Fruit fly (Drosophila melanogaster) whole organism: ENCODE measurements around the gene CG14262.

Experiments
- CG8478 ChIP-seq: fragments of >200 bp; optimal IDR thresholded peaks from 2 replicates; lab custom pipeline; 2018; ENCODE audit warnings: inconsistent platforms
- Dll ChIP-seq: fragments of >200 bp; optimal IDR thresholded peaks from 2 replicates; lab custom pipeline; 2017
- EcR ChIP-seq, 2 experiments: fragments of >200 bp; optimal IDR thresholded peaks; 2 replicates each; lab custom pipeline; 2017; ENCODE audit warnings: missing biosample characterization in 2 of 2, missing genetic modification characterization in 2 of 2, missing genetic modification reagents in 2 of 2
- pan ChIP-seq: fragments of >200 bp; optimal IDR thresholded peaks from 2 replicates; lab custom pipeline; 2017
- psq ChIP-seq: fragments of >200 bp; optimal IDR thresholded peaks from 2 replicates; lab custom pipeline; 2017
- usp ChIP-seq: fragments of >200 bp; optimal IDR thresholded peaks from 2 replicates; lab custom pipeline; 2017; ENCODE audit warnings: missing biosample characterization, missing genetic modification characterization, mixed read lengths

Gene CG14262

dm6 chr3R:27274533-27275447 is 9.6 kb upstream of the CG14262 start, which contains the start of gene CG5938:
TSS of gene CG5938 (plus strand) at chr3R:27274794.
- TF ChIP-seq Dll (lab: Kevin White, UChicago) (no peak), psq (lab: Kevin White, UChicago) (no peak), usp (no peak), CG8478 (lab: Kevin White, UChicago) (no peak), pan (lab: Kevin White, UChicago) (no peak)

DNA sequence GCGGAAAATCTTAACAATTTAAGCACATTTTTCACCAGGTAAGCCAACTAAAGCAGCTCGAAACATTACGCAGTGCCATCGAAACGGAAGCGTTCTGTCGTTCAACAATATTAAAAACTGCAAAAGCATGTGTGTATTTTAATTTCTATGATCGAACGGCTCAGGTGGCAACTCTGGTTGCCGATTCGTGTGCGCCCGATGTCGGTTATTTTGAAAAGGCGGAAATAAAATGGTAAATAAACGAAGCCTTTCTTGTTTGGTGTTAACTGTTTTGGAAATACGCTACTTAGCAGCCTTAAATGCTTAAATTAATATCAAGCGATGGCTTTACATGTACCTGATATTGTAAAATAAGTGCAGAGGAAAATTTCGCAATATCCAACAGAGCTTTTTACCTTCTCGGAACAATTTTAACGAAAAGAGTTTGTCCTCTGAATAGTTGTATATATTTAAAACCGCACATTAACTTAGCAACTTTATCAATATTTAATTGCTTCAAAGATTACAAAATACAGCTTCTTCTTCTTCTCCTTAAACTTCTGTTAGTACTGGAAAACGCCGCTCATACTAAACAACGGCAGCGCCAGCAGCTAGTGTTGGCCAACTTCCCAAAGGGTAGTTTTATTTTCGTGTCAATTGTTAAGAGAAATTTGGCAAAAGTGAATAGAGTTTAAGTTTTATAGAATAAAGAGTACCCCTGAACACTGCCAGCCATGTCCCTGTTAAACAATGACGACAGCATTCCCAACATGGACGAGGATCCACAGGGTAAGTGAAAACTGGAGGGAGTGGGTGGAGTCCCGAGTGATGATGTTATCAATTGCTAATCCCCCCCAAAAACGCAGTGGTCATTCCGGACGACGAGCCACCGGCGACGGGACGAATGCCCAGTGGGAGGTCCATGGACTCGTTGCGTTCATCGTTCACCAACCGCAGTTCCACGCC is 8.2 kb upstream of the CG14262 start, which contains the start of gene CG5934:
TSS of gene CG5934 (plus strand) at position 588 of the 945 bp plus-strand sequence.
- TF ChIP-seq usp = no peak
- no peak for TF ChIP-seq psq (lab: Kevin White, UChicago)
- TF ChIP-seq pan (lab: Kevin White, UChicago) = no peak
- no peak for TF ChIP-seq CG8478 (lab: Kevin White, UChicago)
- no peak for TF ChIP-seq EcR (GFP tag; optimal IDR thresholded peaks at IDR 0.05; lab: Kevin White, UChicago)
- TF ChIP-seq Dll (lab: Kevin White, UChicago) = no peak

DNA sequence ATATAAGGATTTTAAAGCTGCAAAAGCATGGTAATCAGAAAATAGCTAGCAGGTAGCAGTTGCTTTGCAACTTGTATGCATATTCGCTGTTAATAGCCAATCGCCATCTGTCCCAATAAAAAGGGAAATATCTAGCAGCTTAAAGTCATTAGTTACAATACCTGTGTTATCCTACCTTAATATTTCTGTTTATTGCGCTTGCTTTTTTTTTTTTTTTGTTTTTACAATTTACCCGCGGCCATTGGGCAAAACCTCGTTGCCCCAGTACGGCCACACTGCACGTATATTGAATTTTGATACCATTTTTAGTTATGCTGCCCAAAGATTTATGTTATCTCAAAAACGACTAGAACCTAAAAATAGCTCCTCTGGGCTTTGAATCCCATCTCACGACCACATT is 7.0 kb upstream of the CG14262 start:
- no peak for TF ChIP-seq pan (lab: Kevin White, UChicago)
- no peak for TF ChIP-seq CG8478 (lab: Kevin White, UChicago)
- TF ChIP-seq psq (lab: Kevin White, UChicago) = no peak
- no peak for TF ChIP-seq Dll (lab: Kevin White, UChicago)
- no peak for TF ChIP-seq EcR (GFP tag; optimal IDR thresholded peaks at IDR 0.05; lab: Kevin White, UChicago)
- no peak for TF ChIP-seq usp

- TF ChIP-seq Dll (lab: Kevin White, UChicago) (no peak), pan (lab: Kevin White, UChicago) (no peak), CG8478 (lab: Kevin White, UChicago) (no peak), psq (lab: Kevin White, UChicago) (no peak), EcR (GFP tag; optimal IDR thresholded peaks at IDR 0.05; lab: Kevin White, UChicago) (no peak), usp (no peak)
These were observed 5.4 kb upstream of the CG14262 start for dm6 chr3R:27270379-27271266.

dm6 chr3R:27263434-27264215 is 1.6 kb downstream of the CG14262 start, which contains the start of gene woc:
TSS of gene woc (minus strand) at chr3R:27264055.
- TF ChIP-seq Dll (lab: Kevin White, UChicago) (peak; percentile 6), psq (lab: Kevin White, UChicago) (no peak)

- TF ChIP-seq psq (lab: Kevin White, UChicago) (no peak), EcR (GFP tag; optimal IDR thresholded peaks at IDR 0.05; lab: Kevin White, UChicago) (no peak), pan (lab: Kevin White, UChicago) (no peak), CG8478 (lab: Kevin White, UChicago) (no peak), usp (no peak)
These were observed 11.3 kb downstream of the CG14262 start for dm6 chr3R:27253921-27254376.

DNA sequence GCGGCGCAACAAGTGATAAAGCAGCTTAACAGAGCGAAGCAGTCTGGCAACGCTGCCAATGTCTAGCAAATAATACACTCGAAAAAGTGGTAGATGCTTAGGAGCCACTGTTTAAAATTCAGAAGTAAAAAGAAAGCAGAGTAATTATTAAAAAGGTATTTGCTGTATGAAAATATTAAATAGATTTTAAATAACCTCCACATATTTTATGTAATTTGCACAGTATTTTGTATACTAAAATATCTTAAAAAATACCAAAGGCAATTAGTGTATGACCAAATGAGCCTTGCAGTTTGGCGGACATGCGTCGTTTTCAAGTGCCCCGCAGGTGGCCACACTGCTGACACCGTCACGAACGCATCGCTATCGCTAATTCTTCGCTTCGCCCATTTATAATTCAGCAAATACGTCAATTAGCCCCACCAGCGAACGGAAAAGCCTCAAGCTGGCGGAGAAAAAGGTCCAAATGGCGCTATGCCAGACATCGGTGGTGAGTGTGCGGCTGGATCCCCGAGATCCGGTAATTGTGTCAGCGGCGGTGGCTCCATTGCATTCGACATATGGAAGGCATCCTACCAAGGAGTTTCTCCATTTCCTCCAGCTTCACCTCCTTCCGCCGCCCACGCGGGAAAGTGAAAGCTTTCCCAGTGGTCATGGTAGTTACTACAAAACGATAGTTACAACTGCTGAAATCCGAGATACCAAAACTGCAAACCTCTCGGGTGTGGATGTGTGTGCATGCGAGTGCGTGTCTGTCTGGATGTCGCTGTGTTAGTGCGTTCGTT is 11.9 kb downstream of the CG14262 start, which contains the start of gene pll:
TSS of gene pll (minus strand) at position 47 of the 785 bp plus-strand sequence.
- TF ChIP-seq Dll (lab: Kevin White, UChicago) (no peak), EcR (GFP tag; optimal IDR thresholded peaks at IDR 0.05; lab: Kevin White, UChicago) (no peak), pan (lab: Kevin White, UChicago) (no peak), psq (lab: Kevin White, UChicago) (no peak)

DNA sequence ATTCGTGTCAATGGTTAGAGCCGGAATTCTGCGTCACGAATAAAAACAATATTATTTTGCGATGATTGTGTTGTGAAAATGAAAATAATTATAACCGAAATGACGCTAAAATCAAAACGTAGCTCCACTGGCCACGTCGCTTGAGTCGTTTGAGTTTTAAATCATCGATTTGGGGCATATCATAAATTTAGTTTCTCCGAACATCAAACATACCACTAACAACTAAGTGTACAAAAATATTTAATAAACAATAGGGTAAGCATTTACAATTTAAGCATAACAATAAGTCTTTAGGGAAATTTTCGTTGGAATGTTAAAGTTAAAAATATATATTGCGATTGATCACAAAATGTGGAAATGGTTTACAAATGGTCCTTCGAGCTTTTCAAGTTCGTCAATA is 14.3 kb downstream of the CG14262 start, which contains the start of the genes TTLL6B and TfIIA-L:
TSS of gene TTLL6B (minus strand) at position 101 of the 400 bp plus-strand sequence.
TSS of gene TfIIA-L (plus strand) at position 206 of the 400 bp plus-strand sequence.
- TF ChIP-seq pan (lab: Kevin White, UChicago) = no peak
- TF ChIP-seq EcR (GFP tag; optimal IDR thresholded peaks at IDR 0.05; lab: Kevin White, UChicago) = no peak
- TF ChIP-seq psq (lab: Kevin White, UChicago) = no peak
- TF ChIP-seq usp = no peak
- no peak for TF ChIP-seq CG8478 (lab: Kevin White, UChicago)
- no peak for TF ChIP-seq Dll (lab: Kevin White, UChicago)

DNA sequence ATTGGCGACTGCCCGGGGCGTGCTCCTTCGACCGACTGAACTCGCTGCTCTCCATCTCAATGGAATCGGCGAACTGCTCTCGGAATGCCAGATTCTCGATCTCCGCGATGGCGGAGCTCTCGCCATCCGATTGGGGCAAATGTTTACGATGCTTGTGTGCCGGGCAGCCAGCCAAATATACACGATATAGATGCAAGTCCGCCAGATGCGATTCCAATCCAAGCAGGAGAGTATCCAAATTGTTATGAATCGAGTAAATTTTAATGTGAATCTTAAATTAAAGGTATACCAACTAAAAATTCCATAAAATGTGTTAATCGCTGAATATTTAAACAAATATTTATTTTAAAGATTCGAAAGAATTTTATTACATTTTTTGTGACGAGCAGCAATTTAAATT is 17.3 kb downstream of the CG14262 start, which contains the start of gene CG5984:
TSS of gene CG5984 (minus strand) at position 101 of the 400 bp plus-strand sequence.
- TF ChIP-seq Dll (lab: Kevin White, UChicago) = no peak
